Fruit fly (Drosophila melanogaster) whole organism, embryonic: ENCODE measurements around the gene Ae2.

Source experiments
- Bgb ChIP-seq: fragments of 200-800 bp; sonication (Bioruptor generic); IDR thresholded peaks from 2 replicates; pipeline ENCODE4 v1.3.6; 2022; ENCODE audit warnings: missing biosample characterization, missing genetic modification characterization; ENCODE audit not compliant: partially characterized antibody
- CG10565 ChIP-seq: fragments of 200-800 bp; sonication (Bioruptor generic); optimal IDR thresholded peaks from 3 replicates; lab custom pipeline; 2016; ENCODE audit warnings: missing biosample characterization, mild to moderate bottlenecking, missing genetic modification characterization
- CG10979 ChIP-seq: fragments of 200-800 bp; sonication (Bioruptor generic); optimal IDR thresholded peaks from 2 replicates; lab custom pipeline; 2018; ENCODE audit warnings: missing biosample characterization, mild to moderate bottlenecking, missing genetic modification characterization, moderate library complexity
- CG12155 ChIP-seq: fragments of 200-800 bp; sonication (Bioruptor generic); optimal IDR thresholded peaks from 3 replicates; lab custom pipeline; 2016; ENCODE audit warnings: missing biosample characterization, missing genetic modification characterization
- CG12236 ChIP-seq: fragments of 200-800 bp; sonication (Bioruptor generic); optimal IDR thresholded peaks from 2 replicates; lab custom pipeline; 2016; ENCODE audit warnings: missing biosample characterization, missing genetic modification characterization
- CG13296 ChIP-seq: fragments of 200-800 bp; sonication (Bioruptor generic); optimal IDR thresholded peaks from 3 replicates; lab custom pipeline; 2018; ENCODE audit warnings: missing biosample characterization, mild to moderate bottlenecking, missing genetic modification characterization
- CG13424 ChIP-seq: fragments of 200-800 bp; sonication (Bioruptor generic); optimal IDR thresholded peaks from 2 replicates; lab custom pipeline; 2019; ENCODE audit warnings: missing biosample characterization, mild to moderate bottlenecking, missing genetic modification characterization, moderate library complexity
- CG15011 ChIP-seq: fragments of 200-800 bp; sonication (Bioruptor generic); optimal IDR thresholded peaks from 3 replicates; lab custom pipeline; 2018; ENCODE audit warnings: missing biosample characterization, mild to moderate bottlenecking, missing genetic modification characterization
- CG16863 ChIP-seq: fragments of 200-800 bp; sonication (Bioruptor generic); optimal IDR thresholded peaks from 3 replicates; lab custom pipeline; 2016; ENCODE audit warnings: missing biosample characterization, missing genetic modification characterization
- CG17568 ChIP-seq: fragments of 200-800 bp; sonication (Bioruptor generic); optimal IDR thresholded peaks from 2 replicates; lab custom pipeline; 2018; ENCODE audit warnings: missing biosample characterization, mild to moderate bottlenecking, missing genetic modification characterization, moderate library complexity
- CG17612 ChIP-seq: fragments of 200-800 bp; sonication (Bioruptor generic); IDR thresholded peaks from 2 replicates; pipeline ENCODE4 v1.3.6; 2022; ENCODE audit warnings: missing biosample characterization, missing genetic modification characterization
- CG17912 ChIP-seq: fragments of 200-800 bp; sonication (Bioruptor generic); optimal IDR thresholded peaks from 2 replicates; lab custom pipeline; 2018; ENCODE audit warnings: missing biosample characterization, mild to moderate bottlenecking, missing genetic modification characterization
- CG2120 ChIP-seq: fragments of 200-800 bp; sonication (Bioruptor generic); optimal IDR thresholded peaks from 3 replicates; lab custom pipeline; 2016; ENCODE audit warnings: missing biosample characterization, missing genetic modification characterization
- CG2202 ChIP-seq: fragments of 200-800 bp; sonication (Bioruptor generic); optimal IDR thresholded peaks from 2 replicates; lab custom pipeline; 2018; ENCODE audit warnings: missing biosample characterization, mild to moderate bottlenecking, missing genetic modification characterization
- CG33213 ChIP-seq: fragments of 200-800 bp; sonication (Bioruptor generic); optimal IDR thresholded peaks from 3 replicates; lab custom pipeline; 2016; ENCODE audit warnings: missing biosample characterization, missing genetic modification characterization
- CG4730 ChIP-seq: fragments of 200-800 bp; sonication (Bioruptor generic); IDR thresholded peaks from 2 replicates; pipeline ENCODE4 v1.3.6; 2022; ENCODE audit warnings: missing biosample characterization, missing genetic modification characterization
- CG6175 ChIP-seq: fragments of 200-800 bp; sonication (Bioruptor generic); IDR thresholded peaks from 3 replicates; pipeline ENCODE4 v1.3.6; 2022; ENCODE audit warnings: missing biosample characterization, missing genetic modification characterization
- CG6854 ChIP-seq: fragments of 200-800 bp; sonication (Bioruptor generic); optimal IDR thresholded peaks from 3 replicates; lab custom pipeline; 2017; ENCODE audit warnings: missing biosample characterization, mild to moderate bottlenecking, missing genetic modification characterization
- CG8765 ChIP-seq: fragments of 200-800 bp; sonication (Bioruptor generic); IDR thresholded peaks from 2 replicates; pipeline ENCODE4 v1.3.6; 2022; ENCODE audit warnings: missing biosample characterization, missing genetic modification characterization
- Dll ChIP-seq: fragments of 200-800 bp; sonication (Bioruptor generic); IDR thresholded peaks from 4 replicates; pipeline ENCODE4 v1.3.6; 2022; ENCODE audit warnings: missing biosample characterization, missing genetic modification characterization; ENCODE audit not compliant: partially characterized antibody
- E2f1 ChIP-seq: fragments of 200-800 bp; sonication (Bioruptor generic); IDR thresholded peaks from 2 replicates; pipeline ENCODE4 v1.3.6; 2022; ENCODE audit warnings: missing biosample characterization, missing genetic modification characterization
- Gsc ChIP-seq: fragments of 200-800 bp; sonication (Bioruptor generic); IDR thresholded peaks from 2 replicates; pipeline ENCODE4 v1.3.6; 2022; ENCODE audit warnings: missing biosample characterization, missing genetic modification characterization
- HLH54F ChIP-seq: fragments of 200-800 bp; sonication (Bioruptor generic); optimal IDR thresholded peaks from 3 replicates; lab custom pipeline; 2016; ENCODE audit warnings: missing biosample characterization, missing genetic modification characterization
- Lpt ChIP-seq: fragments of >200 bp; optimal IDR thresholded peaks from 2 replicates; lab custom pipeline; 2018; ENCODE audit warnings: missing biosample characterization, missing genetic modification characterization
- PHDP ChIP-seq: fragments of 200-800 bp; sonication (Bioruptor generic); optimal IDR thresholded peaks from 3 replicates; lab custom pipeline; 2018; ENCODE audit warnings: missing biosample characterization, mild to moderate bottlenecking, missing genetic modification characterization, moderate library complexity
- Sox100B ChIP-seq: fragments of 200-800 bp; sonication (Bioruptor generic); optimal IDR thresholded peaks from 3 replicates; lab custom pipeline; 2018; ENCODE audit warnings: missing biosample characterization, mild to moderate bottlenecking, missing genetic modification characterization
- ab ChIP-seq: fragments of 200-800 bp; sonication (Bioruptor generic); optimal IDR thresholded peaks from 2 replicates; lab custom pipeline; 2016; ENCODE audit warnings: missing biosample characterization, missing genetic modification characterization
- aop ChIP-seq: fragments of 200-800 bp; sonication (Bioruptor generic); IDR thresholded peaks from 2 replicates; pipeline ENCODE4 v1.3.6; 2022; ENCODE audit warnings: missing biosample characterization, missing genetic modification characterization
- ap ChIP-seq: fragments of 200-800 bp; sonication (Bioruptor generic); IDR thresholded peaks from 2 replicates; pipeline ENCODE4 v1.3.6; 2022; ENCODE audit warnings: missing biosample characterization, missing genetic modification characterization
- cas ChIP-seq: fragments of 200-800 bp; sonication (Bioruptor generic); IDR thresholded peaks from 2 replicates; pipeline ENCODE4 v1.3.6; 2022; ENCODE audit warnings: missing biosample characterization, missing genetic modification characterization
- cwo ChIP-seq: fragments of 200-800 bp; sonication (Bioruptor generic); optimal IDR thresholded peaks from 3 replicates; lab custom pipeline; 2017; ENCODE audit warnings: missing biosample characterization, missing genetic modification characterization, mild to moderate bottlenecking, moderate library complexity, missing genetic modification reagents
- dati ChIP-seq: fragments of 200-800 bp; sonication (Bioruptor generic); IDR thresholded peaks from 2 replicates; pipeline ENCODE4 v1.3.6; 2022; ENCODE audit warnings: missing biosample characterization, missing genetic modification characterization
- exex ChIP-seq: fragments of 200-800 bp; sonication (Bioruptor generic); optimal IDR thresholded peaks from 4 replicates; lab custom pipeline; 2018; ENCODE audit warnings: missing biosample characterization, mild to moderate bottlenecking, missing genetic modification characterization, moderate library complexity
- fd64A ChIP-seq: fragments of 200-800 bp; sonication (Bioruptor generic); optimal IDR thresholded peaks from 3 replicates; lab custom pipeline; 2018; ENCODE audit warnings: missing biosample characterization, mild to moderate bottlenecking, missing genetic modification characterization
- fu2 ChIP-seq: fragments of 200-800 bp; sonication (Bioruptor generic); optimal IDR thresholded peaks from 2 replicates; lab custom pipeline; 2016; ENCODE audit warnings: missing biosample characterization, missing genetic modification characterization
- grn ChIP-seq: fragments of 200-800 bp; sonication (Bioruptor generic); optimal IDR thresholded peaks from 3 replicates; lab custom pipeline; 2017; ENCODE audit warnings: missing biosample characterization, missing genetic modification characterization
- hth ChIP-seq: fragments of >200 bp; optimal IDR thresholded peaks from 2 replicates; lab custom pipeline; 2017; ENCODE audit warnings: inconsistent platforms
- jing ChIP-seq: fragments of 200-800 bp; sonication (Bioruptor generic); optimal IDR thresholded peaks from 2 replicates; lab custom pipeline; 2018; ENCODE audit warnings: missing biosample characterization, mild to moderate bottlenecking, missing genetic modification characterization
- jumu ChIP-seq: fragments of 200-800 bp; sonication (Bioruptor generic); optimal IDR thresholded peaks from 3 replicates; lab custom pipeline; 2016; ENCODE audit warnings: missing biosample characterization, missing genetic modification characterization
- ken ChIP-seq: fragments of 200-800 bp; sonication (Bioruptor generic); IDR thresholded peaks from 3 replicates; pipeline ENCODE4 v1.3.6; 2022; ENCODE audit warnings: missing biosample characterization, missing genetic modification characterization
- lab ChIP-seq: fragments of 200-800 bp; sonication (Bioruptor generic); optimal IDR thresholded peaks from 3 replicates; lab custom pipeline; 2017; ENCODE audit warnings: missing biosample characterization, missing genetic modification characterization, mild to moderate bottlenecking, moderate library complexity, missing genetic modification reagents
- luna ChIP-seq: fragments of 200-800 bp; sonication (Bioruptor generic); optimal IDR thresholded peaks from 2 replicates; lab custom pipeline; 2016; ENCODE audit warnings: missing biosample characterization, missing genetic modification characterization
- mirr ChIP-seq: fragments of 200-800 bp; sonication (Bioruptor generic); optimal IDR thresholded peaks from 3 replicates; lab custom pipeline; 2018; ENCODE audit warnings: missing biosample characterization, mild to moderate bottlenecking, missing genetic modification characterization
- nerfin-2 ChIP-seq: fragments of 200-800 bp; sonication (Bioruptor generic); IDR thresholded peaks from 2 replicates; pipeline ENCODE4 v1.3.6; 2022; ENCODE audit warnings: missing biosample characterization, missing genetic modification characterization; ENCODE audit not compliant: partially characterized antibody
- sim ChIP-seq: fragments of 200-800 bp; sonication (Bioruptor generic); IDR thresholded peaks from 2 replicates; pipeline ENCODE4 v1.3.6; 2022; ENCODE audit warnings: missing biosample characterization, missing genetic modification characterization
- stwl ChIP-seq: fragments of 200-800 bp; sonication (Bioruptor generic); optimal IDR thresholded peaks from 3 replicates; lab custom pipeline; 2018; ENCODE audit warnings: missing biosample characterization, mild to moderate bottlenecking, missing genetic modification characterization, moderate library complexity
- sug ChIP-seq: fragments of 200-800 bp; optimal IDR thresholded peaks from 2 replicates; lab custom pipeline; 2019; ENCODE audit warnings: missing biosample characterization, mild to moderate bottlenecking, missing genetic modification characterization, moderate library complexity
- tup ChIP-seq: fragments of 200-800 bp; sonication (Bioruptor generic); optimal IDR thresholded peaks from 2 replicates; lab custom pipeline; 2016; ENCODE audit warnings: missing biosample characterization, mild to moderate bottlenecking, missing genetic modification characterization, moderate library complexity
- vfl ChIP-seq: fragments of 200-800 bp; sonication (Bioruptor generic); optimal IDR thresholded peaks from 2 replicates; lab custom pipeline; 2016; ENCODE audit warnings: missing biosample characterization, missing genetic modification characterization
- vnd ChIP-seq: fragments of 200-800 bp; sonication (Bioruptor generic); IDR thresholded peaks from 3 replicates; pipeline ENCODE4 v1.3.6; 2022; ENCODE audit warnings: missing biosample characterization, missing genetic modification characterization; ENCODE audit not compliant: partially characterized antibody
- wdn ChIP-seq: fragments of 200-800 bp; sonication (Bioruptor generic); IDR thresholded peaks from 2 replicates; pipeline ENCODE4 v1.3.6; 2022; ENCODE audit warnings: missing biosample characterization, missing genetic modification characterization
- yki ChIP-seq: fragments of >200 bp; optimal IDR thresholded peaks from 3 replicates; lab custom pipeline; 2018
- zf30C ChIP-seq: fragments of 200-800 bp; sonication (Bioruptor generic); optimal IDR thresholded peaks from 3 replicates; lab custom pipeline; 2018; ENCODE audit warnings: missing biosample characterization, mild to moderate bottlenecking, missing genetic modification characterization

Ae2 gene

DNA sequence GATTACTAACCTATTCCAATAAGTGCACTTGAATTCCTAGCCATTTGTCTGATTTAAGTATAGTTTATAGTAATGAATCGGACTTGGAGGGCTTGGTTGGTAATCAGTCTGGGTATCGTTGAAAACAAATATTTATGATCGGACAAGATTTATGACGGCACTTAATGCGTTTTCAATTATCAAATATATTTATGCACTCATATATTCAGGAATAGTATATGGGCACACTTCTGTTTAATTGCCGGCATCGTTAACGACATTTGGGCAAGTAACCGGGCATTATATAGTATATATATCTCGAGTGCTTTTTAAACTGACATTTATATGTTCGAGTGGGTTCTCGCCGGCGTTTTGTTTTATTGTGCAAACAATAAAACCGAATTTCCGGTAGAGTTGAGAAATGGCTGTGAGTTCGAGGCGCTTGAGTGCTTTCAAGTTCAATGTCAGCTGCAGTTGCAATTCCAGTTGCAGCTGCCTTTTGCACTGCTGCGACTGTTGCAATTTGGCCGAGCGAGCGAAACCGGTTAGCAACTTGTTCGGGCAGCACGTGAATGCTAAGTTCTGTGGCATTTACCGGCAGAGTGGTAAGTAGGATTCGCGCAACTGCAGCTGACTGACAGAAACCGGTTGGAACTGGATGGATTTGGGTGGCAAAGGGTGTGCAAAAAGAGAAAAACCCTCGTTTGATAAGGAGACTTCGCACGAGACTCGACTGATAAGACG is 4.5 kb downstream of the Ae2 start (continued):
- TF ChIP-seq aop (GFP tag; lab: Robert Waterston, UW) (no peak), nerfin-2 (GFP tag; lab: Robert Waterston, UW) (no peak), CG17612 (no peak), CG13296 (GFP tag; lab: Kevin White, UChicago) (no peak), PHDP (tag; lab: Kevin White, UChicago) (peak; percentile 33), jing (no peak), ab (no peak), CG17568 (peak; percentile 17), CG6175 (no peak), vfl (GFP tag; lab: Kevin White, UChicago) (no peak), ken (no peak), CG10565 (GFP tag; lab: Kevin White, UChicago) (no peak), Lpt (GFP tag; lab: Kevin White, UChicago) (no peak), Sox100B (GFP tag; lab: Kevin White, UChicago) (no peak), wdn (GFP tag; lab: Robert Waterston, UW) (no peak), Gsc (no peak), CG6854 (GFP tag; lab: Kevin White, UChicago) (peak; percentile 27), CG13424 (tag; lab: Kevin White, UChicago) (no peak), CG16863 (GFP tag; lab: Kevin White, UChicago) (no peak), sim (GFP tag; lab: Robert Waterston, UW) (no peak), stwl (no peak), cas (GFP tag; lab: Robert Waterston, UW) (no peak), Bgb (no peak), dati (GFP tag; lab: Robert Waterston, UW) (no peak), CG12155 (no peak), CG2120 (no peak), hth (lab: Kevin White, UChicago) (no peak), HLH54F (GFP tag; lab: Kevin White, UChicago) (no peak), E2f1 (GFP tag; lab: Robert Waterston, UW) (no peak), vnd (GFP tag; lab: Robert Waterston, UW) (no peak), ap (GFP tag; lab: Robert Waterston, UW) (no peak), fu2 (GFP tag; lab: Kevin White, UChicago) (no peak), fd64A (GFP tag; lab: Kevin White, UChicago) (no peak)
- TF ChIP-seq, all 482 proteins: peak for 12

DNA sequence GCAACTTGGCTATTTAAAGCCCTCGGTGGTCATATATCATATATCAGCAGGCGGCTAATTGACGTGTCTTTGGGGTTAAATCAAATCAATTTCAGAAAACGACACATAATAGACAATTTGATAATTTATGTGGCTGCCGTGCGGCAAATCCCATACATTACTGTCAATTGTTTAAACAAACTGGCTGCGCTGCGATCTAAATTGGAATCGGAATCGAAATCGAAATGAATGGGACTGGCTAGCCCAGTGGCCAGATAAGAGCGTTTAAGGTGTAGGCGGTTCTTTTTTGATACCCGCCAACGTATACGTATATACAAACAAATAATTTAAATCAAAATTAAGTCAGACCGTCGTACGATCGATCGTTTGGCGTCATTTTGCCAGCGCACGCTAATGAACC is 5.0 kb downstream of the Ae2 start:
- TF ChIP-seq sug (tag; lab: Kevin White, UChicago) (peak; percentile 51), E2f1 (GFP tag; lab: Robert Waterston, UW) (no peak), cwo (GFP tag; lab: Kevin White, UChicago) (peak; percentile 77), luna (no peak), jumu (GFP tag; lab: Kevin White, UChicago) (no peak), Dll (no peak), CG2202 (tag; lab: Kevin White, UChicago) (no peak), tup (GFP tag; lab: Kevin White, UChicago) (no peak), exex (tag; lab: Kevin White, UChicago) (peak; percentile 75), CG10979 (no peak), CG33213 (GFP tag; lab: Kevin White, UChicago) (no peak), CG17912 (GFP tag; lab: Kevin White, UChicago) (no peak), yki (lab: Kevin White, UChicago) (no peak), mirr (GFP tag; lab: Kevin White, UChicago) (peak; percentile 53), CG15011 (no peak), lab (peak; percentile 94), CG12236 (GFP tag; lab: Kevin White, UChicago) (no peak), grn (GFP tag; lab: Kevin White, UChicago) (peak; percentile 57), zf30C (GFP tag; lab: Kevin White, UChicago) (no peak), CG4730 (GFP tag; lab: Robert Waterston, UW) (no peak), CG8765 (GFP tag; lab: Robert Waterston, UW) (no peak)
